Worm (Caenorhabditis elegans): ENCODE measurements around the gene ceh-99.

ceh-99 gene

ce11 chrII:12482622-12483021, 37.2 kb upstream of the ceh-99 start, which contains the start of gene fbxb-102:
fbxb-102 (plus strand) TSS chrII:12482922.
- TF ChIP-seq unc-39 (tag; optimal IDR thresholded peaks at IDR 0.05) = no peak
- no peak for TF ChIP-seq hlh-30 (tag; optimal IDR thresholded peaks at IDR 0.05; ENCODE audit: insufficient read depth)
- no peak for TF ChIP-seq aha-1 (tag)
- TF ChIP-seq lin-15B (tag; optimal IDR thresholded peaks at IDR 0.05) = no peak
- TF ChIP-seq F37D6.2 (tag; optimal IDR thresholded peaks at IDR 0.05) = no peak
- TF ChIP-seq Y75B8A.6 (GFP tag; IDR thresholded peaks at IDR 0.05) = no peak
- TF ChIP-seq R02D3.7 (tag; optimal IDR thresholded peaks at IDR 0.05) = no peak
- TF ChIP-seq mep-1 (tag; optimal IDR thresholded peaks at IDR 0.05) = no peak
- no peak for TF ChIP-seq mes-2 (tag; optimal IDR thresholded peaks at IDR 0.05; ENCODE audit: poor library complexity, severe bottlenecking)
- no peak for TF ChIP-seq hlh-11 (tag; optimal IDR thresholded peaks at IDR 0.05)
- no peak for TF ChIP-seq madf-5 (GFP tag; IDR thresholded peaks at IDR 0.05)
- TF ChIP-seq dmd-8 (GFP tag; IDR thresholded peaks at IDR 0.05) = no peak
- no peak for TF ChIP-seq vab-7 (GFP tag; IDR thresholded peaks at IDR 0.05)

DNA sequence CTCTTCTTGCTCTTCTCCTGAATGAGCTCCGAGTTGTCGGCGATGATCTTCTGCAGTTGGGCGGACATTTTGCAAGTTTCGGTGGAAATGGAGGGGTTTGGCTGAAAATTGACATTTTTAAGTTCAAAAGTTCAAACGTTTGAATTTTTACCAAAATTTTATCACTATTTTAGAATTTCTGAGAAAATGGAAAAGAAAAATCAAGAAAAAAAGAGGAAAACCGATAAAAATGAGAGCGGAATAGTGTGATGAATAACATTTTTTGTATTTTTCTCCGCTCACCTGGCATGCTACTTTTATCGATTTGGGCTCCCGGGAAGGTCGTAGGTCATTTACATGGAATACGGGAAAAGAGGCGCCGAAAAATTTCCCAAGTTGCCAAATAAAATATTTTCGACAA, 34.7 kb upstream of the ceh-99 start, which contains the start of gene F15A4.10:
TSS of gene F15A4.10 (minus strand) at position 101 of the 400 bp plus-strand sequence.
- TF ChIP-seq ama-1 (optimal IDR thresholded peaks at IDR 0.05) = no peak
- TF ChIP-seq set-16 (GFP tag; IDR thresholded peaks at IDR 0.05) = 0 out of 2 replicates have a peak, but pooled peaks have one; percentile 0
- TF ChIP-seq nhr-42 (GFP tag; IDR thresholded peaks at IDR 0.05) = no peak

- TF ChIP-seq nhr-11 (tag; optimal IDR thresholded peaks at IDR 0.05) (no peak), dpl-1 (GFP tag; optimal IDR thresholded peaks at IDR 0.05) (no peak), madf-9 (GFP tag; conservative IDR thresholded peaks at IDR 0.05) (no peak), zfp-3 (GFP tag; conservative IDR thresholded peaks at IDR 0.05) (no peak), ceh-20 (GFP tag; IDR thresholded peaks at IDR 0.05) (no peak), madf-5 (GFP tag; IDR thresholded peaks at IDR 0.05) (no peak), T20F7.1 (GFP tag; optimal IDR thresholded peaks at IDR 0.05) (no peak), R02D3.7 (tag; optimal IDR thresholded peaks at IDR 0.05) (no peak), fos-1 (tag; optimal IDR thresholded peaks at IDR 0.05) (no peak), gei-8 (GFP tag; optimal IDR thresholded peaks at IDR 0.05) (no peak), ama-1 (optimal IDR thresholded peaks at IDR 0.05) (no peak), zag-1 (tag; optimal IDR thresholded peaks at IDR 0.05) (no peak), sdz-12 (GFP tag; optimal IDR thresholded peaks at IDR 0.05) (no peak), nhr-28 (tag; optimal IDR thresholded peaks at IDR 0.05) (no peak), daf-12 (tag; optimal IDR thresholded peaks at IDR 0.05) (no peak), hlh-30 (tag; optimal IDR thresholded peaks at IDR 0.05; ENCODE audit: insufficient read depth) (no peak), F26F4.8 (GFP tag; conservative IDR thresholded peaks at IDR 0.05) (no peak), lin-29 (GFP tag; IDR thresholded peaks at IDR 0.05) (no peak)
Measured at ce11 chrII:12488810-12489209, 31.0 kb upstream of the ceh-99 start.

DNA sequence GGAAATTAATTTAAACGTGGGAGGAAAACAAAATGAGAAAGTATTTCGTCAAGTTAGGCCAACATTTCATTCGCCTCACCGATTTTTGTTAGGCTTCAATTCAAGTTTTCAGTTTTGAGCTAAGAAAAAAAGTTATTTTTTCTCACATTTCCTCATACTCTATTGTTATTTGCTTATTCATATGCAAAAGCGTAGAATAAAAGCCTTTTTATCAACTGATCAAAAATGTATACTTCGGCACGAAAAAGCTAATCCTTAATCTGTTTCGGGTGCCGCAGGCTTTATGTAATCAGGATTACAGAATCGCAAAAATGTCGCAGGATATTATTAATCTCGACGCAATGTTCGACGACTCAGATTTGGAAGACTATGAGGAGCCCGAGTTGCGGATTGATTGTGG, 29.9 kb upstream of the ceh-99 start, which contains the start of gene T21B4.15:
TSS of gene T21B4.15 (plus strand) at position 301 of the 400 bp plus-strand sequence.
- TF ChIP-seq ama-1 (optimal IDR thresholded peaks at IDR 0.05) = no peak
- TF ChIP-seq F44E2.7 (GFP tag; IDR thresholded peaks at IDR 0.05) = no peak
- TF ChIP-seq Y75B8A.6 (GFP tag; IDR thresholded peaks at IDR 0.05) = no peak
- TF ChIP-seq madf-5 (GFP tag; IDR thresholded peaks at IDR 0.05) = no peak
- TF ChIP-seq Y5F2A.4 (GFP tag; optimal IDR thresholded peaks at IDR 0.05) = no peak
- no peak for TF ChIP-seq lim-7 (GFP tag; IDR thresholded peaks at IDR 0.05)
- TF ChIP-seq ceh-32 (tag; optimal IDR thresholded peaks at IDR 0.05; ENCODE audit: poor library complexity) = no peak
- TF ChIP-seq tra-1 (GFP tag; IDR thresholded peaks at IDR 0.05) = no peak
- TF ChIP-seq ceh-62 (tag; optimal IDR thresholded peaks at IDR 0.05) = no peak
- TF ChIP-seq php-3 (GFP tag; IDR thresholded peaks at IDR 0.05) = no peak
- TF ChIP-seq ztf-11 (tag; optimal IDR thresholded peaks at IDR 0.05) = no peak
- TF ChIP-seq snpc-4 (tag; optimal IDR thresholded peaks at IDR 0.05) = no peak
- TF ChIP-seq zfp-2 (tag; optimal IDR thresholded peaks at IDR 0.05) = no peak
- TF ChIP-seq pqm-1 (tag; optimal IDR thresholded peaks at IDR 0.05) = no peak
- no peak for TF ChIP-seq nhr-42 (GFP tag; IDR thresholded peaks at IDR 0.05)
- TF ChIP-seq hlh-30 (tag; optimal IDR thresholded peaks at IDR 0.05; ENCODE audit: insufficient read depth) = no peak
- TF ChIP-seq nhr-76 (tag; optimal IDR thresholded peaks at IDR 0.05) = no peak
